Worm (Caenorhabditis elegans): ENCODE results near the gene nhr-233.

DNA sequence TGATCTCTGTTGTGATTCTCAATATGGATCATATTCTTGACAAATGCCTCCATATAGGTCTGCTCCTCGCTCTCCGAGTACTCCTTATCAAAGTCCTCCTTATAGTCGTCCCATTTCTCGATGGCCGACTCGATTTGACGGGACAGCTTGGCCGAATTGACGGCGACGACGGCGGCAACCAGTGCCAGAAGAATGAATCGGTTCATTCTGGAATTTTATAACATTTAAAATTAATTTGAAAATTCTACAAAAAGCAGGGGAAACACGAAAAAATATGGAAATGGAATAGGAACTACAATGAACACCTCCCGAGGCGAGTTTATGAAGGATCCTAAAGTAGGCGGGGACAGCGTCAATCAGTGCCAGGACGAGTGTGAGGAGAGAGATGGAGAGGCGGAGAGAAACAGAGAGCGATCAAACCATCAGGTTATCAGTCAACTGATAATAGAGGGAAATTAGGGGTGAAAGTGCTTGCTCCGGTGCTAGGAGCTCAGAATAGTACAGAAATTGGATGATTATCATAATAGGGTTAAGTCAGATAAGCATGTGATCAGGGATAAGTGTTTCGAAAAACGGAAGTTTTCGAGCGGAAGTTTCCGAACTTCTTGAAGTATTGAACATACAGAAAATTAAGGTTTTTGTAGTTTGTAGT lies 24.7 kb upstream of the nhr-233 start, which contains the start of gene cpl-1:
- TF ChIP-seq ceh-18 (tag; optimal IDR thresholded peaks at IDR 0.05) (no peak), ceh-31 (tag; optimal IDR thresholded peaks at IDR 0.05) (no peak), tbx-7 (tag; optimal IDR thresholded peaks at IDR 0.05) (no peak), pqm-1 (tag; optimal IDR thresholded peaks at IDR 0.05) (no peak), ama-1 (optimal IDR thresholded peaks at IDR 0.05) (no peak), pax-1 (tag; optimal IDR thresholded peaks at IDR 0.05) (no peak), hlh-6 (tag; optimal IDR thresholded peaks at IDR 0.05) (no peak), odd-2 (tag; optimal IDR thresholded peaks at IDR 0.05) (no peak), hlh-30 (tag; optimal IDR thresholded peaks at IDR 0.05; ENCODE audit: insufficient read depth) (no peak), rnt-1 (tag; optimal IDR thresholded peaks at IDR 0.05) (no peak)
